Worm (Caenorhabditis elegans) whole organism, L4 larva: ENCODE measurements around the gene cat-1.

Experiments
- D1046.2 ChIP-seq: fragments of 200-800 bp; sonication (Bioruptor generic); IDR thresholded peaks from 2 replicates; pipeline ENCODE4 v1.3.6; 2022; ENCODE audit warnings: missing genetic modification characterization, missing compliant biosample characterization
- F37D6.2 ChIP-seq: sonication (generic microtip); optimal IDR thresholded peaks from 2 replicates; lab custom pipeline; 2016; ENCODE audit warnings: mild to moderate bottlenecking, missing genetic modification characterization, missing compliant biosample characterization
- F44E2.7 ChIP-seq: fragments of 200-800 bp; sonication (Bioruptor generic); IDR thresholded peaks from 2 replicates; pipeline ENCODE4 v2.1.2; 2022; ENCODE audit warnings: missing genetic modification characterization, missing compliant biosample characterization
- F49E8.2 ChIP-seq: sonication (generic microtip); optimal IDR thresholded peaks from 2 replicates; lab custom pipeline; 2016; ENCODE audit warnings: missing compliant biosample characterization, mild to moderate bottlenecking, missing genetic modification characterization, borderline replicate concordance
- Y5F2A.4 ChIP-seq: fragments of 200-800 bp; sonication (Bioruptor generic); optimal IDR thresholded peaks from 2 replicates; lab custom pipeline; 2018; ENCODE audit warnings: mild to moderate bottlenecking, missing genetic modification characterization, missing compliant biosample characterization
- ceh-20 ChIP-seq: fragments of 200-800 bp; sonication (Bioruptor generic); IDR thresholded peaks from 2 replicates; pipeline ENCODE4 v1.3.6; 2022; ENCODE audit warnings: missing genetic modification reagents, missing genetic modification characterization, missing compliant biosample characterization
- ceh-32 ChIP-seq: sonication (generic microtip); optimal IDR thresholded peaks from 2 replicates; lab custom pipeline; 2016; ENCODE audit warnings: mild to moderate bottlenecking, missing genetic modification characterization, missing compliant biosample characterization; ENCODE audit not compliant: poor library complexity
- ceh-44 ChIP-seq: fragments of 200-800 bp; sonication (Bioruptor generic); IDR thresholded peaks from 2 replicates; pipeline ENCODE4 v1.3.6; 2022; ENCODE audit warnings: missing genetic modification reagents, missing genetic modification characterization, missing compliant biosample characterization
- ces-1 ChIP-seq: fragments of 150-350 bp; sonication (generic microtip); optimal IDR thresholded peaks from 4 replicates; lab custom pipeline; 2014; ENCODE audit warnings: missing biosample characterization, missing genetic modification reagents, missing genetic modification characterization
- cey-2 ChIP-seq: sonication (generic microtip); optimal IDR thresholded peaks from 3 replicates; lab custom pipeline; 2017; ENCODE audit warnings: missing genetic modification characterization, mild to moderate bottlenecking, missing compliant biosample characterization, antibody characterized with exemption, borderline replicate concordance; ENCODE audit not compliant: insufficient read depth
- daf-12 ChIP-seq: fragments of 150-350 bp; optimal IDR thresholded peaks from 2 replicates; lab custom pipeline; 2014; ENCODE audit warnings: missing biosample characterization, missing genetic modification reagents, missing genetic modification characterization
- dmd-8 ChIP-seq: fragments of 200-800 bp; sonication (Bioruptor generic); IDR thresholded peaks from 2 replicates; pipeline ENCODE4 v1.3.6; 2022; ENCODE audit warnings: missing genetic modification characterization, missing compliant biosample characterization
- dpl-1 ChIP-seq: fragments of 150-350 bp; optimal IDR thresholded peaks from 2 replicates; lab custom pipeline; 2014; ENCODE audit warnings: missing biosample characterization, missing genetic modification reagents, missing genetic modification characterization
- duxl-1 ChIP-seq: sonication (generic microtip); optimal IDR thresholded peaks from 2 replicates; lab custom pipeline; 2016; ENCODE audit warnings: mild to moderate bottlenecking, missing genetic modification characterization, moderate library complexity, missing compliant biosample characterization; ENCODE audit not compliant: poor library complexity
- dve-1 ChIP-seq: sonication (generic microtip); optimal IDR thresholded peaks from 2 replicates; lab custom pipeline; 2017; ENCODE audit warnings: antibody characterized with exemption, mild to moderate bottlenecking, missing genetic modification characterization, missing compliant biosample characterization; ENCODE audit not compliant: insufficient read depth
- egl-27 ChIP-seq: sonication (generic microtip); optimal IDR thresholded peaks from 3 replicates; lab custom pipeline; 2017; ENCODE audit warnings: missing biosample characterization, missing genetic modification reagents, missing genetic modification characterization
- egl-43 ChIP-seq: fragments of 200-800 bp; sonication (Bioruptor generic); IDR thresholded peaks from 2 replicates; pipeline ENCODE4 v1.3.6; 2022; ENCODE audit warnings: missing genetic modification reagents, missing genetic modification characterization, missing compliant biosample characterization
- fkh-10 ChIP-seq: fragments of 150-350 bp; optimal IDR thresholded peaks from 2 replicates; lab custom pipeline; 2014; ENCODE audit warnings: missing biosample characterization, missing genetic modification reagents, missing genetic modification characterization
- hlh-11 ChIP-seq: fragments of 200-800 bp; sonication (Bioruptor generic); optimal IDR thresholded peaks from 2 replicates; lab custom pipeline; 2018; ENCODE audit warnings: mild to moderate bottlenecking, missing genetic modification characterization, missing compliant biosample characterization
- hmg-1.1 ChIP-seq: fragments of 200-800 bp; sonication (Bioruptor generic); IDR thresholded peaks from 2 replicates; pipeline ENCODE4 v1.3.6; 2022; ENCODE audit warnings: missing genetic modification reagents, missing genetic modification characterization, missing compliant biosample characterization
- jun-1 ChIP-seq: fragments of 150-350 bp; optimal IDR thresholded peaks from 2 replicates; lab custom pipeline; 2014; ENCODE audit warnings: missing biosample characterization, missing genetic modification reagents, missing genetic modification characterization
- lin-15B ChIP-seq: fragments of 150-350 bp; sonication (generic microtip); optimal IDR thresholded peaks from 3 replicates; lab custom pipeline; 2014; ENCODE audit warnings: missing biosample characterization, missing genetic modification characterization
- lin-38 ChIP-seq: fragments of 200-800 bp; sonication (Bioruptor generic); IDR thresholded peaks from 2 replicates; pipeline ENCODE4 v1.3.6; 2022; ENCODE audit warnings: missing genetic modification reagents, missing genetic modification characterization, missing compliant biosample characterization
- lin-39 ChIP-seq: fragments of 150-350 bp; optimal IDR thresholded peaks from 2 replicates; lab custom pipeline; 2014; ENCODE audit warnings: missing biosample characterization, missing genetic modification reagents, missing genetic modification characterization
- lsy-2 ChIP-seq, 2 experiments: fragments of 150-350 bp in 1 of 2; sonication (generic microtip) in 1 of 2; optimal IDR thresholded peaks; 2 replicates each; lab custom pipeline; 2014 to 2017; ENCODE audit warnings: missing biosample characterization in 2 of 2, missing genetic modification characterization in 2 of 2
- madf-9 ChIP-seq: fragments of 200-800 bp; sonication (Bioruptor generic); conservative IDR thresholded peaks from 2 replicates; pipeline ENCODE4 v1.3.6; 2022; ENCODE audit warnings: missing genetic modification reagents, missing genetic modification characterization, missing compliant biosample characterization
- nhr-237 ChIP-seq: sonication (generic microtip); optimal IDR thresholded peaks from 2 replicates; lab custom pipeline; 2017; ENCODE audit warnings: missing biosample characterization, missing genetic modification characterization
- nhr-28 ChIP-seq: fragments of 150-350 bp; optimal IDR thresholded peaks from 2 replicates; lab custom pipeline; 2014; ENCODE audit warnings: missing biosample characterization, missing genetic modification characterization
- pha-4 ChIP-seq, 2 experiments: fragments of 150-350 bp in 1 of 2; fragments of 200-800 bp in 1 of 2; sonication (Bioruptor generic) in 1 of 2; IDR thresholded peaks in 1 of 2; optimal IDR thresholded peaks in 1 of 2; 2 replicates each; pipeline versions ENCODE4 v1.3.6 to Lab custom; 2014 to 2022; ENCODE audit warnings: missing genetic modification characterization in 2 of 2, missing genetic modification reagents in 2 of 2, missing biosample characterization in 1 of 2, missing compliant biosample characterization in 1 of 2
- set-16 ChIP-seq: fragments of 200-800 bp; sonication (Bioruptor generic); IDR thresholded peaks from 2 replicates; pipeline ENCODE4 v1.3.6; 2022; ENCODE audit warnings: missing genetic modification reagents, missing genetic modification characterization, missing compliant biosample characterization
- snpc-1.2 ChIP-seq: fragments of 200-800 bp; sonication (Bioruptor generic); IDR thresholded peaks from 2 replicates; pipeline ENCODE4 v1.3.6; 2022; ENCODE audit warnings: missing genetic modification reagents, missing genetic modification characterization, missing compliant biosample characterization
- unc-130 ChIP-seq: sonication (generic microtip); optimal IDR thresholded peaks from 2 replicates; lab custom pipeline; 2016; ENCODE audit warnings: missing genetic modification reagents, missing genetic modification characterization, missing compliant biosample characterization
- unc-62 ChIP-seq, 3 experiments: fragments of 150-350 bp in 1 of 3; sonication (generic microtip); optimal IDR thresholded peaks in 2 of 3; peaks in 1 of 3; 1 replicate in 1 of 3; 2 replicates in 2 of 3; lab custom pipeline; 2014 to 2017; ENCODE audit warnings: missing biosample characterization in 3 of 3, missing genetic modification characterization in 3 of 3, missing genetic modification reagents in 3 of 3, missing genotype in 1 of 3
- zag-1 ChIP-seq: fragments of 150-350 bp; optimal IDR thresholded peaks from 2 replicates; lab custom pipeline; 2014; ENCODE audit warnings: missing biosample characterization, missing genetic modification characterization
- zfp-2 ChIP-seq: sonication (generic microtip); optimal IDR thresholded peaks from 2 replicates; lab custom pipeline; 2016; ENCODE audit warnings: mild to moderate bottlenecking, missing genetic modification characterization, missing compliant biosample characterization
- zip-2 ChIP-seq: fragments of 150-350 bp; optimal IDR thresholded peaks from 2 replicates; lab custom pipeline; 2014; ENCODE audit warnings: missing biosample characterization, missing genetic modification characterization

The cat-1 gene

ce11 chrX:5728956-5729467 is 18.5 kb upstream of the cat-1 start (continued):
- no peak for TF ChIP-seq D1046.2
- no peak for TF ChIP-seq ceh-44 (GFP tag; lab: Robert Waterston, UW)
- no peak for TF ChIP-seq lin-15B
- TF ChIP-seq unc-130 (GFP tag; lab: Kevin White, UChicago) = no peak
- TF ChIP-seq ceh-20 (GFP tag; lab: Robert Waterston, UW) = peak; percentile 51; the same call in 1 of the 2 replicates
- TF ChIP-seq unc-62 (GFP tag; optimal IDR thresholded peaks at IDR 0.05 in 1 of 2; lab: Kevin White, UChicago) = peak in 1 of 2 experiments; percentile 94
- no peak for TF ChIP-seq unc-62 (tag; optimal IDR thresholded peaks at IDR 0.05; lab: Kevin White, UChicago)
- TF ChIP-seq daf-12 = no peak
- TF ChIP-seq lsy-2 (tag; optimal IDR thresholded peaks at IDR 0.05; lab: Kevin White, UChicago) = peak; percentile 38 to 56
- no peak for TF ChIP-seq lin-38 (GFP tag; lab: Robert Waterston, UW)
- TF ChIP-seq jun-1 (tag; lab: Kevin White, UChicago) = no peak
- TF ChIP-seq hmg-1.1 (GFP tag; lab: Robert Waterston, UW) = peak; percentile 76; the same call in 1 of the 2 replicates
- no peak for TF ChIP-seq dmd-8
- no peak; the same call in 1 of the 2 replicates for TF ChIP-seq pha-4 (GFP tag; IDR thresholded peaks at IDR 0.05; lab: Robert Waterston, UW)
- TF ChIP-seq pha-4 (tag; optimal IDR thresholded peaks at IDR 0.05; lab: Kevin White, UChicago) = no peak
- no peak for TF ChIP-seq cey-2
- peak; percentile 9 for TF ChIP-seq dve-1
- TF ChIP-seq Y5F2A.4 (GFP tag; lab: Kevin White, UChicago) = no peak
- TF ChIP-seq F37D6.2 (tag; lab: Kevin White, UChicago) = peak; percentile 76
- TF ChIP-seq snpc-1.2 (GFP tag; lab: Robert Waterston, UW) = no peak
- TF ChIP-seq nhr-28 (tag; lab: Kevin White, UChicago) = no peak
- TF ChIP-seq F49E8.2 (tag; lab: Kevin White, UChicago) = no peak
- peak; percentile 13 for TF ChIP-seq zag-1 (tag; lab: Kevin White, UChicago)
- no peak for TF ChIP-seq dpl-1 (GFP tag; lab: Kevin White, UChicago)
- TF ChIP-seq fkh-10 (GFP tag; lab: Kevin White, UChicago) = no peak
- peak; percentile 21 for TF ChIP-seq ceh-32 (tag; lab: Kevin White, UChicago)
- no peak for TF ChIP-seq egl-27 (tag; lab: Kevin White, UChicago)
- peak; percentile 13 for TF ChIP-seq zfp-2 (tag; lab: Kevin White, UChicago)
- no peak for TF ChIP-seq nhr-237 (tag; lab: Kevin White, UChicago)
- TF ChIP-seq F44E2.7 = no peak
- TF ChIP-seq hlh-11 (tag; lab: Kevin White, UChicago) = peak; percentile 15
- TF ChIP-seq lin-39 (tag; lab: Kevin White, UChicago) = no peak
- TF ChIP-seq zip-2 = no peak

DNA sequence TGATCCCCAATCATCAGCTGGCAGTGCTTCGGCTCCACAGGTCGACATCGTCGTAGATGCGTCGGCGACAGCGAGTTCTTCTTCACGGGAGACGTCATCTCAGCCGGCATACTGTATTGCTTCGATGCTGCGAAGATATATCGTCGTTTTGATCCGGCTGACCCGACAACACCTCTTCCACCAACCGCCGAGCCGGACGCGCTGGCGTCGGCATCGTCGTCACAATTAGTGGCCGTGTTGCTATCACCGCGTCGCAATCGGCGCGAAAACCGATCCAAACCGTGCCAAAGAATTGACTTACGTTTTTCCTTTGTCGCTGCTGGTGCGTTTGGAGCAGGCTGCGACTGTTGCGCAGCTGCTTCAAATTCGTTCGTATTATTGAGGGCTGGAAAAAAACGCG is 15.6 kb upstream of the cat-1 start:
- TF ChIP-seq set-16 (GFP tag; lab: Robert Waterston, UW) = peak; percentile 59
- TF ChIP-seq egl-43 (GFP tag; lab: Robert Waterston, UW) = peak; percentile 60; the same call in 1 of the 2 replicates
- no peak for TF ChIP-seq duxl-1 (tag; lab: Kevin White, UChicago)

ce11 chrX:5724544-5724943 is 14.0 kb upstream of the cat-1 start:
- TF ChIP-seq madf-9 (GFP tag; lab: Robert Waterston, UW) (no peak), unc-62 (GFP tag; optimal IDR thresholded peaks at IDR 0.05 in 1 of 2; lab: Kevin White, UChicago) (peak in 1 of 2 experiments; percentile 49), unc-62 (tag; optimal IDR thresholded peaks at IDR 0.05; lab: Kevin White, UChicago) (no peak), ces-1 (GFP tag; lab: Kevin White, UChicago) (peak; percentile 53)
- TF ChIP-seq, all 104 proteins: peak for 2
